Worm (Caenorhabditis elegans): Measurements from ENCODE around the gene Y116A8C.37.

Gene Y116A8C.37

DNA sequence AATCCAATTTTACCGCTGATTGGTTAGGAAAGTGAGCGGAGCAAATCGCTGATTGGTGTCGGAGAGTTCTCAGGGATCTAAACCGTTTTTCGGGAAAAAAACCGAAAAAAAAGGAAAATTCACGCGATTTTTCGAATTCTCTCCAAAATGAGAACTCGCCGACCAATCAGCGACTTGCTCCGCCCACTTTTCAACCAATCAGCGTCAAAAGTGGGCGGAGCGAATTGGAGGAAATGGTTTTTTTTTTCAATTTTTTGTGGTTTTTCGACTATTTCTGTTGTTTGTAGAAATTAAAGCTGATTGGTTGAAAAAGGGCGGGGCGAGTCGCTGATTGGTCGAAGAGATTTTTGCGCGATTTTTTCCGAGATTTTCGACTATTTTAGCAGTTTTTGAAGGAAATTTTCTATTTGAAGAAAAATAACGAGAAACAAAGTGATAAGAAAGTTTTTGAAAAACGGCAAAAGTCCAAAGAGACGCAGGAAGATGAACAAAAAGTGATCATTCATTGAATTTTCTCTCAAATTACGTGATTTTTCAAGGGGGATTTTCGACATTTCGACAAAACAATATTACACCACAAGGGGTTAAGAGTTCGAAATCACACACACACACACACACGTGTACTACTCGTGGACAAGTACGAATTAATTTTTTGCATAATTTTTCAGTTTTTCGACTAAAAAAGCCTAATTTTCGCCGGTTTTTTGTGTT, 30.2 kb downstream of the Y116A8C.37 start:
- TF ChIP-seq drap-1 (GFP tag; optimal IDR thresholded peaks at IDR 0.05), result no peak

DNA sequence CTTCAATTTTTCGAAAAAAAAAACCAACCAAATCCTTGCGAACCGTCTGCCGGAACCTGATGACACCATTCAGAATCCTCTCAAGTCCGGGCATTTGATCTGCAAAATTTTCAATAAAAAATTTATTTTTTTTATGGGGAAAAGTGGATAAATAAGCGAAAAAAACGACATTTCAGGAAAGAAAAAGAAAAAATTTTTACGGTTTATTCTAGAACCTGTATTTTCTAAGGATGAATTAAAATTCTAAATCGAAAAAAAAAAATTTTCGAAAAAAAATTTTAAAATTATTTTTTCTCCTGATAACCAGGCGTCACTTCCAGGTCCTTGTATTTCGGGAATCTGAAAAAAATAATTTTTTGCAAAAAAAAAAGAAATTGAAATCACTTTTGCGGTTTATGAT, 30.8 kb downstream of the Y116A8C.37 start, which contains the start of gene bca-2:
Gene bca-2 (minus strand): TSS at position 101 of the 400 bp plus-strand sequence.
- TF ChIP-seq elt-1 (tag; optimal IDR thresholded peaks at IDR 0.05; ENCODE audit: borderline replicate concordance, insufficient read depth) (no peak), flh-1 (GFP tag; optimal IDR thresholded peaks at IDR 0.05) (no peak), hlh-1 (tag; optimal IDR thresholded peaks at IDR 0.05) (no peak), pha-4 (tag; optimal IDR thresholded peaks at IDR 0.05) (no peak), ceh-43 (GFP tag; optimal IDR thresholded peaks at IDR 0.05) (no peak), nhr-237 (tag; optimal IDR thresholded peaks at IDR 0.05) (no peak), nhr-2 (tag; optimal IDR thresholded peaks at IDR 0.05) (no peak), snpc-4 (tag; optimal IDR thresholded peaks at IDR 0.05) (no peak), ceh-83 (GFP tag; optimal IDR thresholded peaks at IDR 0.05) (no peak), unc-120 (tag; optimal IDR thresholded peaks at IDR 0.05; ENCODE audit: poor library complexity, severe bottlenecking) (no peak), lin-32 (GFP tag; optimal IDR thresholded peaks at IDR 0.05) (no peak)

DNA sequence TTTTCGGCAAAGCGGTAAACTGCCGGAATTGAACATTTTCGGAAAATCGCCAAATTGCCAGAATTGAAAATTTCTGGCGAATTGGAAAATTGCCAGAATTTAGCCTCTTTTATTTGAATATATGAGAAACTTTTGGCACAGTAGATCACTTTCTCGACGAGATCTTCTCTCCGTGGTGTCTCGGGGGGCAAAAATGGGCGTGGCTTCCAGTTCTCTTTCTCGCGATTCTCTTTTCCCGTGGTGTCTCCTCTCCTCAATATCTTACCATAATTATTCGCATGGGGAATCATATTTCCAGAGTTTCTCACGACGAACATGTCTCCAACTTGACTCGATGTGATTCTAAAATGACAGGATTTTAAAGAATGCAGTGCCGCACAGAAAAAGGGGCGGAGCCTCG, 31.8 kb downstream of the Y116A8C.37 start:
- TF ChIP-seq cnd-1 (tag; optimal IDR thresholded peaks at IDR 0.05) (peak; percentile 30), lin-13 (tag; optimal IDR thresholded peaks at IDR 0.05) (no peak), sptf-1 (tag; optimal IDR thresholded peaks at IDR 0.05) (peak; percentile 18)

DNA sequence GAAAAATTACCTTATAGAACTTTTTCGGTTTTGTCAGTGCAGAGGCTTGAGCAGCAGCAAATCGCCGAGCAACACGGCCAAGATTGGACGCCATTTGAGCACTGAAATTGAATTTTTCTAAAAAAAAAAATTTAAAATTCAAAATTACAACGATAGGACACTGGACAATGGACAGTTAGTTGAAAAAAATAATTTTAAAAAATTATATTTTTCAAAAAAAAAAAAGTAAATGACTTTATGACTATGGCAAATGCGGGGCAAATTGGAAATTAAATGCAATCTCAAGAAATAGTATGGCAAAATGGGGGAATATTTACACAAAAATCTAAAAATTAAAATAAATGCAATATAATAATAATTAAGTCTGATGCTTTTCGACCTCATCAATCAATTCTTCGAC, 34.8 kb downstream of the Y116A8C.37 start, which contains the start of gene Y116A8C.27:
Gene Y116A8C.27 (minus strand): TSS at position 101 of the 400 bp plus-strand sequence.
- TF ChIP-seq M03D4.4 (tag; optimal IDR thresholded peaks at IDR 0.05) (no peak), sem-2 (GFP tag; optimal IDR thresholded peaks at IDR 0.05) (no peak)

DNA sequence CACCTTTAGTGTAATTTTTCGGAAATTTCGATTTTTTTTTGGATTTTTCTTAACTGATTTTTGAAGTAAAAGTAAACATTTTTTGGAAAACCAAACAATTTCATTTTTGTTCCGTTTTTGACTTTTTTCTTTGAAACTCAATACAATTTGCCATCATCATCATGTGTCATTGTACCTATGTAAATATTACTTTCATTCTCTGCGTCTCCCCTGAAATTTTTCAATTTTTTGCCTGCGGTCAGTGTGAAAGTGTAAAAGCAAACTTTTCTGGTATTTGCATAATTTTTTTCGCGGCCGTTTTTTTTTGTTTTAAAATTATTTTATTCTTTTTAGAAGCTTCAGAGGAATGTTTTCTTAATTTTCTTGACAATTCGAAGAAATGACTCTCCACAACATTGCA, 37.2 kb downstream of the Y116A8C.37 start, which contains the start of gene Y116A8C.29:
Gene Y116A8C.29 (plus strand): TSS at position 328 of the 400 bp plus-strand sequence.
- TF ChIP-seq zip-8 (tag; optimal IDR thresholded peaks at IDR 0.05), result no peak
- no peak for TF ChIP-seq pha-4 (tag; optimal IDR thresholded peaks at IDR 0.05)
- no peak for TF ChIP-seq M03D4.4 (tag; optimal IDR thresholded peaks at IDR 0.05)
- TF ChIP-seq mls-2 (tag; optimal IDR thresholded peaks at IDR 0.05), result no peak
- TF ChIP-seq bed-3 (GFP tag; optimal IDR thresholded peaks at IDR 0.05), result no peak
- TF ChIP-seq unc-120 (tag; optimal IDR thresholded peaks at IDR 0.05; ENCODE audit: poor library complexity, severe bottlenecking), result no peak
- no peak for TF ChIP-seq blmp-1 (tag; optimal IDR thresholded peaks at IDR 0.05)
- no peak for TF ChIP-seq sem-2 (GFP tag; optimal IDR thresholded peaks at IDR 0.05)
- TF ChIP-seq ceh-43 (GFP tag; optimal IDR thresholded peaks at IDR 0.05), result no peak
- no peak for TF ChIP-seq elt-1 (tag; optimal IDR thresholded peaks at IDR 0.05; ENCODE audit: borderline replicate concordance, insufficient read depth)
- no peak for TF ChIP-seq flh-1 (GFP tag; optimal IDR thresholded peaks at IDR 0.05)
- TF ChIP-seq ztf-11 (tag; optimal IDR thresholded peaks at IDR 0.05), result no peak
- TF ChIP-seq lin-13 (tag; optimal IDR thresholded peaks at IDR 0.05), result no peak
- no peak for TF ChIP-seq unc-62 (GFP tag; optimal IDR thresholded peaks at IDR 0.05)

DNA sequence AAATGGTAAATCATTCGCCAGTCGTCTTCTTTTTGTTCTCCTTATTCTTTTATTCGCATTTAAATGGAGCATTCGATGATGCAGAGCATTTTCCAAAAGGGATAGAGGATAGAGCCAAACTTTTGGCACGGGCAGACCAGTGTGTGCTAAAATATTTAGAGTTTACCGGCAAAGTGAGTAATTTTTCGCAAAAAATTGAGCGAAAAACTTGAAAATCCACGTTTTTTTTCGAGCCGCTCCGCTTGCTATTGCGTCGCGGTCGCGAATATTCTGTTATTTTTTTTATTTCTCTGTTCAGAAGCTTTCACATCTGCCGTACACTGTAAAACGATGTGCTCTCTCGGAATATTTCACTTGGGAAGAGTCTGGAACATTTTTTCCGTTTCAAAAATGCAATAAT, 42.1 kb downstream of the Y116A8C.37 start, which contains the start of gene Y116A8C.43:
Gene Y116A8C.43 (plus strand): TSS at position 3 of the 400 bp plus-strand sequence.
- TF ChIP-seq ceh-83 (GFP tag; optimal IDR thresholded peaks at IDR 0.05) (no peak), sem-2 (GFP tag; optimal IDR thresholded peaks at IDR 0.05) (no peak), nhr-76 (tag; optimal IDR thresholded peaks at IDR 0.05) (no peak), lin-32 (GFP tag; optimal IDR thresholded peaks at IDR 0.05) (no peak), nhr-2 (tag; optimal IDR thresholded peaks at IDR 0.05) (no peak), zip-8 (tag; optimal IDR thresholded peaks at IDR 0.05) (no peak), nhr-12 (tag; optimal IDR thresholded peaks at IDR 0.05) (no peak), bed-3 (GFP tag; optimal IDR thresholded peaks at IDR 0.05) (no peak), ces-1 (GFP tag; optimal IDR thresholded peaks at IDR 0.05) (no peak), unc-120 (tag; optimal IDR thresholded peaks at IDR 0.05; ENCODE audit: poor library complexity, severe bottlenecking) (no peak), sptf-1 (tag; optimal IDR thresholded peaks at IDR 0.05) (no peak), mls-2 (tag; optimal IDR thresholded peaks at IDR 0.05) (no peak), ham-2 (GFP tag; optimal IDR thresholded peaks at IDR 0.05) (no peak), elt-3 (tag; optimal IDR thresholded peaks at IDR 0.05) (no peak), cnd-1 (tag; optimal IDR thresholded peaks at IDR 0.05) (no peak), nhr-28 (tag; optimal IDR thresholded peaks at IDR 0.05) (no peak), hlh-1 (tag; optimal IDR thresholded peaks at IDR 0.05) (no peak), M03D4.4 (tag; optimal IDR thresholded peaks at IDR 0.05) (no peak)
